Fruit fly (Drosophila melanogaster) whole organism: Measurements from ENCODE around the gene CG2701.

Experiments
- EcR ChIP-seq, 2 experiments: fragments of >200 bp; optimal IDR thresholded peaks; 2 replicates each; lab custom pipeline; 2017; ENCODE audit warnings: missing biosample characterization in 2 of 2, missing genetic modification characterization in 2 of 2, missing genetic modification reagents in 2 of 2
- pan ChIP-seq: fragments of >200 bp; optimal IDR thresholded peaks from 2 replicates; lab custom pipeline; 2017
- psq ChIP-seq: fragments of >200 bp; optimal IDR thresholded peaks from 2 replicates; lab custom pipeline; 2017
- usp ChIP-seq: fragments of >200 bp; optimal IDR thresholded peaks from 2 replicates; lab custom pipeline; 2017; ENCODE audit warnings: missing biosample characterization, missing genetic modification characterization, mixed read lengths

DNA sequence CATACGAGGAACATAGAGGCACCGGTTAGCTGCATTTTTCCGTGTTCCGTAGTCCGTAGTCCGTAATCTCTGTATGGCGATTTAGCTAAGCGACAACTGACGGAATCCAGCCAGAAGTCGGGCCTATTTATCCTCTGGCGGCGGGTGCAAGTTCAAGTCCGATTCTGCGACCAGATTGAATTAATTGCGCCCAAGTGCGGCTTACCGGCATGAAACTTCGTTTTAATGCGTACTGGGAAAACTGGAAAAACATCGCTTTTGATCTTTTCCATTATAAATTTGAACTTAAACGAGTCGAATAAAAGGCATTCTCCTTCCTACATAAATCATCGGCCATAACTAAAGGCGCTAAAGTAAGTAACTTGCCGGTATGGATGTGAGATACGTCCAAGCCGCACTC lies 26.3 kb downstream of the CG2701 start, which contains the start of gene dyw:
- TF ChIP-seq EcR (GFP tag; optimal IDR thresholded peaks at IDR 0.05; lab: Kevin White, UChicago) = no peak
- TF ChIP-seq usp (GFP tag; lab: Kevin White, UChicago) = no peak
- TF ChIP-seq pan (lab: Kevin White, UChicago) = no peak
- no peak for TF ChIP-seq psq (lab: Kevin White, UChicago)
